Worm (Caenorhabditis elegans) whole organism, late embryonic: Measurements from ENCODE around the gene T01H3.5.

Experiments
- ama-1 ChIP-seq: fragments of 150-350 bp; optimal IDR thresholded peaks from 2 replicates; lab custom pipeline; 2014
- ceh-18 ChIP-seq: sonication (generic microtip); optimal IDR thresholded peaks from 2 replicates; lab custom pipeline; 2016; ENCODE audit warnings: missing genetic modification characterization, missing compliant biosample characterization
- ceh-9 ChIP-seq: sonication (generic microtip); optimal IDR thresholded peaks from 2 replicates; lab custom pipeline; 2016; ENCODE audit warnings: mild to moderate bottlenecking, missing genetic modification characterization, inconsistent platforms, missing compliant biosample characterization
- dmd-4 ChIP-seq: sonication (generic microtip); optimal IDR thresholded peaks from 2 replicates; lab custom pipeline; 2016; ENCODE audit warnings: borderline replicate concordance, missing genetic modification characterization, missing compliant biosample characterization
- elt-2 ChIP-seq: sonication (generic microtip); optimal IDR thresholded peaks from 2 replicates; lab custom pipeline; 2016; ENCODE audit warnings: missing genetic modification reagents, missing genetic modification characterization, missing compliant biosample characterization
- ets-4 ChIP-seq: sonication (generic microtip); optimal IDR thresholded peaks from 2 replicates; lab custom pipeline; 2016; ENCODE audit warnings: missing genetic modification characterization, missing compliant biosample characterization
- fkh-10 ChIP-seq: fragments of 150-350 bp; optimal IDR thresholded peaks from 2 replicates; lab custom pipeline; 2014; ENCODE audit warnings: missing biosample characterization, missing genetic modification reagents, missing genetic modification characterization
- gmeb-2 ChIP-seq: sonication (generic microtip); optimal IDR thresholded peaks from 2 replicates; lab custom pipeline; 2016; ENCODE audit warnings: missing genetic modification characterization, inconsistent platforms, missing compliant biosample characterization
- hlh-13 ChIP-seq: fragments of 200-800 bp; sonication (Bioruptor generic); optimal IDR thresholded peaks from 2 replicates; lab custom pipeline; 2018; ENCODE audit warnings: mild to moderate bottlenecking, missing genetic modification characterization, missing compliant biosample characterization
- nfya-1 ChIP-seq: sonication (generic microtip); optimal IDR thresholded peaks from 2 replicates; lab custom pipeline; 2017; ENCODE audit warnings: missing genetic modification characterization, mild to moderate bottlenecking, missing compliant biosample characterization, antibody characterized with exemption, moderate library complexity
- pha-2 ChIP-seq: sonication (generic microtip); optimal IDR thresholded peaks from 2 replicates; lab custom pipeline; 2017; ENCODE audit warnings: mild to moderate bottlenecking, missing genetic modification characterization, missing compliant biosample characterization
- pqm-1 ChIP-seq: sonication (generic microtip); optimal IDR thresholded peaks from 2 replicates; lab custom pipeline; 2016; ENCODE audit warnings: missing genetic modification characterization, missing compliant biosample characterization
- unc-42 ChIP-seq: sonication (generic microtip); optimal IDR thresholded peaks from 2 replicates; lab custom pipeline; 2016; ENCODE audit warnings: missing genotype, missing genetic modification characterization, missing compliant biosample characterization
- unc-86 ChIP-seq: sonication (generic microtip); optimal IDR thresholded peaks from 2 replicates; lab custom pipeline; 2016; ENCODE audit warnings: missing genetic modification characterization, missing compliant biosample characterization

ce11 chrII:7858101-7858500 is 21.3 kb upstream of the T01H3.5 start, which contains the start of gene sds-22:
- TF ChIP-seq fkh-10 (GFP tag; lab: Kevin White, UChicago), result no peak
- TF ChIP-seq pha-2 (tag; lab: Kevin White, UChicago), result no peak
- no peak for TF ChIP-seq hlh-13 (GFP tag; lab: Kevin White, UChicago)
- TF ChIP-seq unc-86 (tag; lab: Kevin White, UChicago), result no peak
- TF ChIP-seq nfya-1 (tag; lab: Kevin White, UChicago), result no peak
- no peak for TF ChIP-seq gmeb-2 (tag; lab: Kevin White, UChicago)
- TF ChIP-seq ama-1 (lab: Kevin White, UChicago), result no peak
- no peak for TF ChIP-seq ceh-9 (tag; lab: Kevin White, UChicago)
- no peak for TF ChIP-seq ceh-18 (tag; lab: Kevin White, UChicago)
- no peak for TF ChIP-seq unc-42 (tag; lab: Kevin White, UChicago)
- TF ChIP-seq ets-4 (tag; lab: Kevin White, UChicago), result no peak
- no peak for TF ChIP-seq dmd-4 (tag; lab: Kevin White, UChicago)
- TF ChIP-seq pqm-1, result no peak
- no peak for TF ChIP-seq elt-2 (tag; lab: Kevin White, UChicago)
